Worm (Caenorhabditis elegans): ENCODE results near the gene ttbk-6.

Gene ttbk-6

DNA sequence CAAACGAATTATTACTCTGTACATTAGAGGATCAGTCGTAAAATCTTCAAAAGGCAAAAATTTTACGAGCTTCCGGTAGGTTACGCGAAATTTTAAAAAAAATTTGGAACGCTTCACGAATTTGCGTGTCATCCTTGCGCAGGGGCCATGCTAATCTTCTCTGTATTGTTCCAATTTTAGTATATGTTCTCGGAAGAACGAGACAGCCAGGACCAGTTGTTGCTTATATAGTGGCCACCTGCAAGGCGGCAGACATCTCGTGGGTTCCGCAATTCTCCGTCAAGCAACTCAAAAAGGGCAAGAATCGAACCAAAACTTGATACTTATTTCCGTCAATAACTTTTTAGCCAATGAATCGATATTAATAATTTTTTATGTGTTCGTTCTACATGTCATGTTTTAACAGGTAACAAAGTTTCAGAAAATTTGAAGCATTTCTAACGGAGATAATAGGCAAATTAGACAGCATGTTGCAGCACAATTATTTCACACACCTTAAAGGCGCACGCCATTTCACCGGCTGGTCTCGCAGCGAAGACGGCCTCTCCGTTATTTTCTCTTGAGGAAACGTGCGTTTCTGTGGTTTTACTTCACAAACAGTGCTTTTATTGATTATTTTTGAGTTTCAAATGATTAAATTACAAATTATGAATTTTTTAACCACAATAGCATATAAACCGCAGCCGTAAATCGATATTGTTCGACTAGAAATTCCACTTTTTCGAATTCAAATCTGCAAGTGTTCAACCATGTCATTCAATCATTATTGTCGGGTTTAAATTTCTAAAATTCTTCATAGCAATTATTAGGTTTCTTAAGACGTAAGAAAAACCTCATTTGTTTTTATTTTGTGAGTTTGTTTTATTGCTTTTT, 6.4 kb downstream of the ttbk-6 start (continued):
- TF ChIP-seq unc-39 (tag; optimal IDR thresholded peaks at IDR 0.05) (no peak), ctbp-1 (GFP tag; IDR thresholded peaks at IDR 0.05) (peak; percentile 90), dmd-6 (GFP tag; IDR thresholded peaks at IDR 0.05) (peak; percentile 67), F49E8.2 (tag; optimal IDR thresholded peaks at IDR 0.05; ENCODE audit: borderline replicate concordance) (peak; percentile 93), nhr-25 (tag; optimal IDR thresholded peaks at IDR 0.05; ENCODE audit: borderline replicate concordance, insufficient read depth) (peak; percentile 61), rbr-2 (tag; optimal IDR thresholded peaks at IDR 0.05) (peak; percentile 90), zfp-2 (tag; optimal IDR thresholded peaks at IDR 0.05) (peak; percentile 63), F44E2.7 (GFP tag; IDR thresholded peaks at IDR 0.05) (0 out of 2 replicates have a peak, but pooled peaks have one; percentile 75), mes-2 (tag; optimal IDR thresholded peaks at IDR 0.05; ENCODE audit: poor library complexity, severe bottlenecking) (peak; percentile 93), ces-1 (GFP tag; optimal IDR thresholded peaks at IDR 0.05) (no peak), nhr-237 (tag; optimal IDR thresholded peaks at IDR 0.05) (no peak), lin-15B (tag; optimal IDR thresholded peaks at IDR 0.05) (no peak), F10B5.3 (tag; optimal IDR thresholded peaks at IDR 0.05) (peak; percentile 83), nhr-111 (GFP tag; optimal IDR thresholded peaks at IDR 0.05) (peak; percentile 81), mep-1 (tag; optimal IDR thresholded peaks at IDR 0.05) (peak; percentile 86), egl-27 (tag; optimal IDR thresholded peaks at IDR 0.05) (no peak), lin-29 (GFP tag; IDR thresholded peaks at IDR 0.05) (peak; percentile 49; the same call in 1 of the 2 replicates), mxl-2 (GFP tag; conservative IDR thresholded peaks at IDR 0.05) (0 out of 2 replicates have a peak, but pooled peaks have one; percentile 58), hlh-11 (tag; optimal IDR thresholded peaks at IDR 0.05) (peak; percentile 83), egl-43 (GFP tag; IDR thresholded peaks at IDR 0.05) (peak; percentile 94), saeg-2 (GFP tag; IDR thresholded peaks at IDR 0.05) (peak; percentile 78; the same call in 1 of the 2 replicates), ceh-44 (GFP tag; IDR thresholded peaks at IDR 0.05) (peak; percentile 81), zip-2 (tag; optimal IDR thresholded peaks at IDR 0.05) (peak; percentile 30), tra-1 (GFP tag; IDR thresholded peaks at IDR 0.05) (peak; percentile 59), ztf-11 (tag; optimal IDR thresholded peaks at IDR 0.05) (no peak), lir-3 (tag; optimal IDR thresholded peaks at IDR 0.05) (peak; percentile 82), hif-1 (tag; optimal IDR thresholded peaks at IDR 0.05) (peak; percentile 5 to 96), tag-97 (GFP tag; IDR thresholded peaks at IDR 0.05) (no peak), mxl-3 (GFP tag; optimal IDR thresholded peaks at IDR 0.05) (peak; percentile 60), attf-4 (tag; optimal IDR thresholded peaks at IDR 0.05) (no peak), lin-39 (tag; optimal IDR thresholded peaks at IDR 0.05) (no peak), snpc-4 (tag; optimal IDR thresholded peaks at IDR 0.05) (peak; percentile 96), zip-11 (GFP tag; IDR thresholded peaks at IDR 0.05) (0 out of 2 replicates have a peak, but pooled peaks have one; percentile 28), spr-3 (GFP tag; optimal IDR thresholded peaks at IDR 0.05) (peak; percentile 73), nhr-42 (GFP tag; IDR thresholded peaks at IDR 0.05) (peak; percentile 93), ceh-28 (tag; optimal IDR thresholded peaks at IDR 0.05) (no peak), zag-1 (tag; optimal IDR thresholded peaks at IDR 0.05) (no peak), lim-7 (GFP tag; IDR thresholded peaks at IDR 0.05) (peak; percentile 83), aha-1 (tag) (peak; percentile 94), lsy-2 (tag; optimal IDR thresholded peaks at IDR 0.05) (peak; percentile 48 to 78), skn-1 (tag; optimal IDR thresholded peaks at IDR 0.05) (no peak), lin-13 (GFP tag; optimal IDR thresholded peaks at IDR 0.05) (peak; percentile 60), ceh-62 (tag; optimal IDR thresholded peaks at IDR 0.05) (no peak), mdl-1 (tag; optimal IDR thresholded peaks at IDR 0.05) (peak in 1 of 2 experiments; percentile 5), ceh-32 (tag; optimal IDR thresholded peaks at IDR 0.05; ENCODE audit: poor library complexity) (peak; percentile 60), nhr-11 (tag; optimal IDR thresholded peaks at IDR 0.05) (no peak), T26A8.4 (GFP tag; IDR thresholded peaks at IDR 0.05) (peak; percentile 95), nhr-77 (tag; optimal IDR thresholded peaks at IDR 0.05) (no peak), snpc-1.2 (GFP tag; IDR thresholded peaks at IDR 0.05) (peak; percentile 86)
